Worm (Caenorhabditis elegans): ENCODE measurements around the gene C14A6.5.

DNA sequence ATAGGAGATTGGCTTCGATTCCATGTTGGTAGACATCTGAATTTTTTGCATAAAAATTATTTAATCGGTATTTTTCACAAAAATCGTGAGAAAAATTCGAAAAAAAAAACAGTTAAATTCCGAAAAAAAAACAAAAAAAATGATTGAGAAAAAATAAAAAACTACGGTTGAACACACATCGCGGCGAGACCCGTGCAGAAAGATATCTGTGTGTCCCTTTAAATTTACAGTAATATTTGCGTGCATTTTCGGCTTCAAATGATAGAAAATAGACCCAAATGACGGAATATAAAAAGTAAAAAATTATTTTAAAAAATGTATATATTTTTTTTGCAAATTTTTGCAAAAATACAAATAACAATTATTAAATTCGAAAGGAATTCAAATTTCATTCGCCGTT is 27.0 kb downstream of the C14A6.5 start:
- TF ChIP-seq ceh-28 (tag; optimal IDR thresholded peaks at IDR 0.05): no peak
- TF ChIP-seq fkh-10 (GFP tag; optimal IDR thresholded peaks at IDR 0.05): no peak
- no peak for TF ChIP-seq pha-4 (tag; optimal IDR thresholded peaks at IDR 0.05)
- TF ChIP-seq fos-1 (tag; optimal IDR thresholded peaks at IDR 0.05): no peak
- TF ChIP-seq ama-1 (optimal IDR thresholded peaks at IDR 0.05): no peak
- TF ChIP-seq R02D3.7 (tag; optimal IDR thresholded peaks at IDR 0.05): no peak
- TF ChIP-seq ztf-11 (tag; optimal IDR thresholded peaks at IDR 0.05): no peak
